Worm (Caenorhabditis elegans) whole organism, L2 larva: Measurements from ENCODE around the gene gld-3.
A peak's percentile ranks its signal among the peaks of the same experiment; 100 is the strongest.

Experiments used
- C34F6.9 ChIP-seq: fragments of 150-350 bp; optimal IDR thresholded peaks from 2 replicates; lab custom pipeline; 2014; ENCODE audit warnings: missing biosample characterization, missing genetic modification characterization
- F13H6.1 ChIP-seq: sonication (generic microtip); optimal IDR thresholded peaks from 2 replicates; lab custom pipeline; 2016; ENCODE audit warnings: missing genetic modification characterization, missing compliant biosample characterization
- R02D3.7 ChIP-seq: fragments of 150-350 bp; optimal IDR thresholded peaks from 2 replicates; lab custom pipeline; 2014; ENCODE audit warnings: missing biosample characterization, missing genetic modification characterization
- Y55F3AM.14 ChIP-seq: fragments of 200-800 bp; sonication (Bioruptor generic); optimal IDR thresholded peaks from 2 replicates; lab custom pipeline; 2018; ENCODE audit warnings: mild to moderate bottlenecking, missing genetic modification characterization, missing compliant biosample characterization
- ZK546.5 ChIP-seq: sonication (generic microtip); optimal IDR thresholded peaks from 2 replicates; lab custom pipeline; 2017; ENCODE audit warnings: missing biosample characterization, missing genetic modification characterization
- alr-1 ChIP-seq: fragments of 150-350 bp; optimal IDR thresholded peaks from 2 replicates; lab custom pipeline; 2014; ENCODE audit warnings: missing biosample characterization, missing genetic modification characterization
- aly-2 ChIP-seq: fragments of 150-350 bp; optimal IDR thresholded peaks from 2 replicates; lab custom pipeline; 2014; ENCODE audit warnings: missing biosample characterization, missing genetic modification characterization
- blmp-1 ChIP-seq: sonication (generic microtip); optimal IDR thresholded peaks from 2 replicates; lab custom pipeline; 2017; ENCODE audit warnings: missing genetic modification characterization, mild to moderate bottlenecking, missing compliant biosample characterization, antibody characterized with exemption, moderate library complexity; ENCODE audit not compliant: insufficient read depth
- ceh-82 ChIP-seq: fragments of 150-350 bp; optimal IDR thresholded peaks from 2 replicates; lab custom pipeline; 2014; ENCODE audit warnings: missing biosample characterization, missing genetic modification characterization
- crh-2 ChIP-seq: sonication (generic microtip); optimal IDR thresholded peaks from 2 replicates; lab custom pipeline; 2017; ENCODE audit warnings: missing biosample characterization, missing genetic modification characterization
- elt-1 ChIP-seq: fragments of 150-350 bp; optimal IDR thresholded peaks from 2 replicates; lab custom pipeline; 2014; ENCODE audit warnings: missing biosample characterization, missing genetic modification characterization
- elt-3 ChIP-seq: sonication (generic microtip); optimal IDR thresholded peaks from 2 replicates; lab custom pipeline; 2017; ENCODE audit warnings: missing biosample characterization, missing genetic modification characterization
- fos-1 ChIP-seq: fragments of 150-350 bp; optimal IDR thresholded peaks from 2 replicates; lab custom pipeline; 2014; ENCODE audit warnings: missing biosample characterization, missing genetic modification characterization
- gmeb-1 ChIP-seq: fragments of 150-350 bp; optimal IDR thresholded peaks from 2 replicates; lab custom pipeline; 2014; ENCODE audit warnings: missing biosample characterization, missing genetic modification characterization
- lin-11 ChIP-seq: fragments of 150-350 bp; sonication (generic microtip); optimal IDR thresholded peaks from 2 replicates; lab custom pipeline; 2014; ENCODE audit warnings: missing biosample characterization, missing genetic modification characterization, inconsistent platforms, mixed read lengths
- lin-13 ChIP-seq: fragments of 150-350 bp; optimal IDR thresholded peaks from 2 replicates; lab custom pipeline; 2014; ENCODE audit warnings: missing biosample characterization, missing genetic modification reagents, missing genetic modification characterization
- lin-39 ChIP-seq: fragments of 150-350 bp; optimal IDR thresholded peaks from 2 replicates; lab custom pipeline; 2014; ENCODE audit warnings: missing biosample characterization, missing genetic modification reagents, missing genetic modification characterization
- lsy-2 ChIP-seq, 2 experiments: fragments of 150-350 bp in 1 of 2; sonication (generic microtip) in 1 of 2; optimal IDR thresholded peaks; 2 replicates each; lab custom pipeline; 2014 to 2017; ENCODE audit warnings: missing biosample characterization in 2 of 2, missing genetic modification characterization in 2 of 2
- mab-5 ChIP-seq: fragments of 150-350 bp; optimal IDR thresholded peaks from 2 replicates; lab custom pipeline; 2014; ENCODE audit warnings: missing biosample characterization, missing genetic modification characterization
- mbf-1 ChIP-seq: sonication (generic microtip); optimal IDR thresholded peaks from 2 replicates; lab custom pipeline; 2017; ENCODE audit warnings: missing biosample characterization, missing genetic modification characterization
- nhr-10 ChIP-seq: sonication (generic microtip); optimal IDR thresholded peaks from 2 replicates; lab custom pipeline; 2017; ENCODE audit warnings: missing biosample characterization, missing genetic modification characterization
- nhr-11 ChIP-seq: fragments of 150-350 bp; optimal IDR thresholded peaks from 2 replicates; lab custom pipeline; 2014; ENCODE audit warnings: missing biosample characterization, missing genetic modification characterization
- nhr-12 ChIP-seq: fragments of 150-350 bp; optimal IDR thresholded peaks from 2 replicates; lab custom pipeline; 2014; ENCODE audit warnings: missing biosample characterization, missing genetic modification characterization
- nhr-129 ChIP-seq: fragments of 150-350 bp; optimal IDR thresholded peaks from 2 replicates; lab custom pipeline; 2014; ENCODE audit warnings: missing biosample characterization, missing genetic modification characterization
- nhr-23 ChIP-seq: fragments of 150-350 bp; optimal IDR thresholded peaks from 2 replicates; lab custom pipeline; 2014; ENCODE audit warnings: missing biosample characterization, missing genetic modification reagents, missing genetic modification characterization
- nhr-237 ChIP-seq: fragments of 150-350 bp; optimal IDR thresholded peaks from 2 replicates; lab custom pipeline; 2014; ENCODE audit warnings: missing biosample characterization, missing genetic modification characterization
- nhr-25 ChIP-seq: fragments of 150-350 bp; sonication (generic microtip); optimal IDR thresholded peaks from 3 replicates; lab custom pipeline; 2014; ENCODE audit warnings: missing biosample characterization, missing genetic modification characterization
- nhr-6 ChIP-seq: fragments of 150-350 bp; optimal IDR thresholded peaks from 2 replicates; lab custom pipeline; 2014; ENCODE audit warnings: missing biosample characterization, missing genetic modification characterization
- nhr-77 ChIP-seq: fragments of 150-350 bp; optimal IDR thresholded peaks from 2 replicates; lab custom pipeline; 2014; ENCODE audit warnings: missing biosample characterization, missing genetic modification characterization
- sem-4 ChIP-seq: fragments of 150-350 bp; optimal IDR thresholded peaks from 2 replicates; lab custom pipeline; 2014; ENCODE audit warnings: missing biosample characterization, missing genetic modification reagents, missing genetic modification characterization
- sma-9 ChIP-seq, 2 experiments: fragments of 150-350 bp in 1 of 2; sonication (generic microtip) in 1 of 2; optimal IDR thresholded peaks; 2 replicates each; lab custom pipeline; 2014 to 2016; ENCODE audit warnings: missing genetic modification characterization in 2 of 2, mild to moderate bottlenecking in 1 of 2, missing biosample characterization in 1 of 2, missing compliant biosample characterization in 1 of 2, missing genetic modification reagents in 1 of 2, moderate library complexity in 1 of 2
- snpc-4 ChIP-seq: fragments of 150-350 bp; optimal IDR thresholded peaks from 2 replicates; lab custom pipeline; 2014; ENCODE audit warnings: missing biosample characterization, missing genetic modification characterization
- unc-39 ChIP-seq: fragments of 150-350 bp; optimal IDR thresholded peaks from 2 replicates; lab custom pipeline; 2014; ENCODE audit warnings: missing biosample characterization, missing genetic modification characterization
- unc-55 ChIP-seq: fragments of 150-350 bp; sonication (generic microtip); optimal IDR thresholded peaks from 3 replicates; lab custom pipeline; 2014; ENCODE audit warnings: missing biosample characterization, missing genetic modification reagents, missing genetic modification characterization
- unc-62 ChIP-seq: fragments of 150-350 bp; optimal IDR thresholded peaks from 2 replicates; lab custom pipeline; 2014; ENCODE audit warnings: missing biosample characterization, missing genetic modification reagents, missing genetic modification characterization
- zag-1 ChIP-seq: fragments of 150-350 bp; optimal IDR thresholded peaks from 2 replicates; lab custom pipeline; 2014; ENCODE audit warnings: missing biosample characterization, missing genetic modification characterization
- ztf-1 ChIP-seq: fragments of 200-800 bp; sonication (Bioruptor generic); conservative IDR thresholded peaks from 2 replicates; pipeline ENCODE4 v1.3.6; 2022; ENCODE audit warnings: missing genetic modification characterization, missing compliant biosample characterization
- ztf-11 ChIP-seq: sonication (generic microtip); optimal IDR thresholded peaks from 2 replicates; lab custom pipeline; 2017; ENCODE audit warnings: missing biosample characterization, missing genetic modification characterization
- ztf-4 ChIP-seq: fragments of 150-350 bp; optimal IDR thresholded peaks from 2 replicates; lab custom pipeline; 2014; ENCODE audit warnings: missing biosample characterization, missing genetic modification characterization

The gld-3 gene

DNA sequence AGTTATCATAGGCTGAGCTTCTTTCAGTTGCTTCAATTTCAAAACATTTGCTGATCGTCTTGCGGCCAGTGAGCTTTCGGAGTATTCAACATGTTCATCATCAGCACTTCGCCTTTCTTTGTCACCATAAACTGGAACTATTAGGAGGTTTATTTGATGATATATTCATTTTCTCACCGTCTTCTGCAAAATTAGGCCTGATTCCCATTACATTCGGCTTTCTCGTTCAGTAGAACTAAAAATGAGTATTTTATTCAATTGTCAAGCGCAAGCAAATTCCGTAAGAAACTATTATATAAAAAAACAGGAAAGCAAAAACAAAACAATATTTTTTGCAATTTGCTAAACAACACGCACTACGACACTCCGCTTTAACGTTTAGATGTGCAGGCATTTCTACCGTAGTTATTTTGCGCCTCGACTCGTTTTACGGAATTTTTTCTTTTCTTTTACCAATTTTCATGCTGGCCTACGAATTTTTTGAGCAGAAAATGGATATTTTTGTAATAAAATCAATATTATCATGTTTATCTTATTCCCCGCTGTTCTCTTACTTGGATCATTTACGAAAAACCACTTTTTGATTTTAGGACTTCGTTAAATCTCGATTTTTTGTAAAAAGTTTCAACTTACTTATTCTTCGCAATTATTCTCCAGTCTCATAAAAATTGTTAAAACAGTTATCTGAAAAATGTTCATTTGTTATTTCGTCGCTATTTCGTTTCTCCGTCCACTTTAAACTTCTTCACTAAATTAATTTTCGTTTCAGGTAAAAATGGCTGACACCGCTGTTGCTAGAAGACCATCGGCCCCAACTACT is 27.4 kb upstream of the gld-3 start, which contains the start of the genes farl-11 and rpl-33 (continued):
- TF ChIP-seq unc-39 (tag; lab: Kevin White, UChicago) (no peak), elt-3 (tag; lab: Kevin White, UChicago) (no peak), ztf-11 (tag; lab: Kevin White, UChicago) (no peak), nhr-23 (no peak), nhr-11 (tag; lab: Kevin White, UChicago) (no peak), unc-55 (GFP tag; lab: Kevin White, UChicago) (peak; percentile 98), sem-4 (tag; lab: Kevin White, UChicago) (peak; percentile 75), snpc-4 (tag; lab: Kevin White, UChicago) (peak; percentile 51), nhr-77 (tag; lab: Kevin White, UChicago) (no peak), ztf-1 (GFP tag; lab: Robert Waterston, UW) (no peak), sma-9 (GFP tag; optimal IDR thresholded peaks at IDR 0.05; lab: Kevin White, UChicago) (peak; percentile 77), sma-9 (tag; optimal IDR thresholded peaks at IDR 0.05; lab: Kevin White, UChicago) (no peak), gmeb-1 (tag; lab: Kevin White, UChicago) (peak; percentile 82), R02D3.7 (tag; lab: Kevin White, UChicago) (no peak), ceh-82 (no peak), nhr-10 (no peak), fos-1 (tag; lab: Kevin White, UChicago) (peak; percentile 65), nhr-6 (tag; lab: Kevin White, UChicago) (peak; percentile 48), elt-1 (tag; lab: Kevin White, UChicago) (no peak), nhr-129 (tag; lab: Kevin White, UChicago) (peak; percentile 94)
- TF ChIP-seq, all 48 proteins: peak for 25

DNA sequence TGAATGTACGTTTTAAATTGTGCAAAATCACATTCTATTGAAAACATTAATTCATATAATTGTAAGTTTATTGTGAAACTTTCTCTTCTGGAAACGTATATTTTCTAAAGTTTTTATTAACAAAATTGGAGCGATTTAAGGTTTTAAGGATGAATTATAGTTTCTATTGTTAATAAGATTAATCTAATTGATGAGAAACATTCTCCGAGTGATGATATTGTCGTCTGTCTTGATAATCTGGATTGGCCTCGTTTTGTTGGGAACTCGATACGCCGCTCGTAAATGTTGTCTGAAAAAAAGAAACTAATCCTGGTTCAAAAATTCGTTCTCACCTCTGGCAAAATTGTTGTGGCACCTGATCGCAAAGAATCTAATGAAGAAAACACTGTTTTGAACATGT is 26.1 kb upstream of the gld-3 start:
- no peak for TF ChIP-seq fos-1 (tag; lab: Kevin White, UChicago)
- TF ChIP-seq alr-1 (tag; lab: Kevin White, UChicago), result no peak
- TF ChIP-seq unc-62 (GFP tag; lab: Kevin White, UChicago), result no peak
- TF ChIP-seq nhr-25 (tag; lab: Kevin White, UChicago), result no peak
- no peak for TF ChIP-seq ztf-1 (GFP tag; lab: Robert Waterston, UW)
- no peak for TF ChIP-seq F13H6.1 (tag; lab: Kevin White, UChicago)
- TF ChIP-seq aly-2, result no peak
- no peak for TF ChIP-seq C34F6.9 (tag; lab: Kevin White, UChicago)
- TF ChIP-seq nhr-23, result no peak

DNA sequence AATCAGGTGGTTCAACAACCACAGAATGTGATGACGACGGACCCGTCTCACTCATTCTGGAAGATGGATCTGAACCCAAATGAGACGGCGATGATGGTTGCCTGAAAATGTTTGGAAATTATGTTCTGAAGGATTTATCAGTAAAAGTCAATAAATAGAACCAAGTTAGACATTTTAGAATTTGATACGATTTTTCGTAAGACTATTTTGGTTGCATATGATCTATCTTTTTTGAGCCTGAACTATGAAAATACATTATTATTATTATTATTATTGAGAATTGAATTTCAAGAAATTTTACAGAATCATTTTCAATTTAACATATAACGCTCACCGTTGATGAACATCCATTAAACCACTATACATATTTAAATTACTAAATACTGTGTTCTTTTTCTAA is 22.5 kb upstream of the gld-3 start, which contains the start of gene F10E7.9:
Gene F10E7.9 (minus strand): TSS at position 101 of the 400 bp plus-strand sequence.
- TF ChIP-seq nhr-77 (tag; lab: Kevin White, UChicago) (no peak), nhr-11 (tag; lab: Kevin White, UChicago) (no peak), ztf-11 (tag; lab: Kevin White, UChicago) (no peak), nhr-12 (tag; lab: Kevin White, UChicago) (no peak), mbf-1 (tag; lab: Kevin White, UChicago) (no peak), sma-9 (GFP tag; optimal IDR thresholded peaks at IDR 0.05; lab: Kevin White, UChicago) (no peak), sma-9 (tag; optimal IDR thresholded peaks at IDR 0.05; lab: Kevin White, UChicago) (no peak), nhr-129 (tag; lab: Kevin White, UChicago) (no peak), nhr-23 (no peak), elt-3 (tag; lab: Kevin White, UChicago) (no peak), gmeb-1 (tag; lab: Kevin White, UChicago) (no peak), mab-5 (tag; lab: Kevin White, UChicago) (no peak), elt-1 (tag; lab: Kevin White, UChicago) (no peak), unc-62 (GFP tag; lab: Kevin White, UChicago) (no peak), crh-2 (no peak), Y55F3AM.14 (GFP tag; lab: Kevin White, UChicago) (no peak), lin-11 (tag; lab: Kevin White, UChicago) (no peak), ZK546.5 (no peak), sem-4 (tag; lab: Kevin White, UChicago) (no peak)
- TF ChIP-seq, all 48 proteins: peak for 0

DNA sequence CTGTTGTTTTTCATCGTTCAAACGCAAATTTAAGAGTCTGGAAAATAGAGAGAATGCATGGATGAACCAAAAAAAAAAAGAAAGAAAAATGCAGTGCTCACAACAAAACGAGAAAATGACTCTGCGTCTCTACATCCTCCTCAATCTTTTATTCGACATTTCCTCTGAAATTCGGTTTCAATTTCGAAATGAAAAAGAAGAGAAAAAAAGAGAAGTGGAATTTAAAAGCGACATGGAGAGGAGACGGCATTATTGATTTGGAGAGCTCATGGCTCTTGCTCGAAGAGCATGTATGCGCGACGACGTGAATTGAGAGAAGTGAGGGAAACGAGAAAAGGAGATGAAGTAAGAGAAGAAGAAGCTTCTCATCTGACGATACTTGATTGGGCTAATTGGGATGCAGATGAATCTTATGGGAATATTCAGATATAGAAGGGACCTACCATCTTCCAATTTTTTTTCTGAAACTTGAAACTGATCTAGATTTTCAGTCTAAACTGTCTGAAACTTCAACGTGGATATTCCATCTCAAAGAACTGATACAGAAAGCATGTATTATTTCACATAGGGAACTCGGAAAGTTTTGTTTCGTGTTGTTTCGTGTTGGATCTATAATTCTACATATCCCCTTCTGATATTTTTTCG is 21.3 kb upstream of the gld-3 start:
- TF ChIP-seq fos-1 (tag; lab: Kevin White, UChicago) (no peak), snpc-4 (tag; lab: Kevin White, UChicago) (no peak), nhr-25 (tag; lab: Kevin White, UChicago) (no peak), gmeb-1 (tag; lab: Kevin White, UChicago) (no peak), sma-9 (GFP tag; optimal IDR thresholded peaks at IDR 0.05; lab: Kevin White, UChicago) (no peak), sma-9 (tag; optimal IDR thresholded peaks at IDR 0.05; lab: Kevin White, UChicago) (no peak), blmp-1 (tag; lab: Kevin White, UChicago) (no peak), sem-4 (tag; lab: Kevin White, UChicago) (peak; percentile 16), lsy-2 (tag; optimal IDR thresholded peaks at IDR 0.05; lab: Kevin White, UChicago) (peak in 1 of 2 experiments; percentile 35), mab-5 (tag; lab: Kevin White, UChicago) (no peak), lin-11 (tag; lab: Kevin White, UChicago) (no peak), elt-3 (tag; lab: Kevin White, UChicago) (no peak), unc-62 (GFP tag; lab: Kevin White, UChicago) (no peak), unc-55 (GFP tag; lab: Kevin White, UChicago) (peak; percentile 45), nhr-129 (tag; lab: Kevin White, UChicago) (peak; percentile 28), nhr-11 (tag; lab: Kevin White, UChicago) (no peak), F13H6.1 (tag; lab: Kevin White, UChicago) (no peak), ztf-4 (tag; lab: Kevin White, UChicago) (no peak), lin-39 (tag; lab: Kevin White, UChicago) (no peak), nhr-77 (tag; lab: Kevin White, UChicago) (no peak), nhr-12 (tag; lab: Kevin White, UChicago) (no peak), nhr-237 (tag; lab: Kevin White, UChicago) (no peak), lin-13 (GFP tag; lab: Kevin White, UChicago) (no peak), zag-1 (tag; lab: Kevin White, UChicago) (peak; percentile 21), C34F6.9 (tag; lab: Kevin White, UChicago) (peak; percentile 58)
